Worm (Caenorhabditis elegans): ENCODE measurements around the gene col-139.

DNA sequence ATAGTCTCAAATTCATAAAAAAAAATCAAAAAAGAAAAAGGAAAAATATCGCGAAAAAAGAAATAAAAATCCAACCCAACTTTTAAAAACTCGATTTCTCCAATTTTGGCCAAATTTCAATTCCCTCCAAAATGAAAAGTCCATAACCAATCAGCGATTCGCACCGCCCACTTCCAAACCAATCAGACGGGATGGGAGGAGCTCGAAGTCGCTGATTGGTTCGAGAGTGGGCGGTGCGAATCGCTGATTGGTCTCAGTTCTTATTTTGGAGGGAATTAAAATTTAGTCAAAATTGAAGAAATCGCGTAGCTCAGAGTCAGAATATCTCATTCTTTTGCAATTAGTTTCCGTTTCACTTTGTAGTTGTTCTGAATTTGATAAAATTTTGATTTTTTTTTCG lies 30.2 kb downstream of the col-139 start:
- TF ChIP-seq aptf-2 (GFP tag; conservative IDR thresholded peaks at IDR 0.05) (no peak), ama-1 (optimal IDR thresholded peaks at IDR 0.05) (no peak), ama-1 (GFP tag; optimal IDR thresholded peaks at IDR 0.05) (no peak), K12H6.12 (tag; optimal IDR thresholded peaks at IDR 0.05) (no peak), Y79H2A.3 (GFP tag; conservative IDR thresholded peaks at IDR 0.05) (no peak), mxl-1 (tag; optimal IDR thresholded peaks at IDR 0.05) (no peak), ceh-91 (GFP tag; IDR thresholded peaks at IDR 0.05) (no peak), nhr-80 (tag; optimal IDR thresholded peaks at IDR 0.05) (no peak), rpc-1 (optimal IDR thresholded peaks at IDR 0.05) (no peak), rpc-1 (tag; optimal IDR thresholded peaks at IDR 0.05) (no peak), B0336.3 (GFP tag; IDR thresholded peaks at IDR 0.05) (no peak), snpc-4 (GFP tag; optimal IDR thresholded peaks at IDR 0.05) (no peak), snpc-4 (tag; optimal IDR thresholded peaks at IDR 0.05) (no peak), pha-4 (tag; optimal IDR thresholded peaks at IDR 0.05) (no peak)
